Worm (Caenorhabditis elegans) whole organism, young adult: ENCODE measurements around the gene mrpl-37.

ENCODE experiments used
- B0035.1 ChIP-seq: sonication (generic microtip); optimal IDR thresholded peaks from 2 replicates; lab custom pipeline; 2016; ENCODE audit warnings: missing genetic modification characterization, mild to moderate bottlenecking, missing compliant biosample characterization, missing genotype, missing genetic modification reagents
- B0261.1 ChIP-seq: sonication (generic microtip); optimal IDR thresholded peaks from 2 replicates; lab custom pipeline; 2016; ENCODE audit warnings: mild to moderate bottlenecking, missing genetic modification characterization, moderate library complexity, missing compliant biosample characterization
- C17E4.6 ChIP-seq: fragments of 200-800 bp; sonication (Bioruptor generic); IDR thresholded peaks from 2 replicates; pipeline ENCODE4 v1.3.6; 2022; ENCODE audit warnings: missing genetic modification reagents, missing genetic modification characterization, missing compliant biosample characterization
- D2030.7 ChIP-seq: fragments of 200-800 bp; sonication (Bioruptor generic); IDR thresholded peaks from 2 replicates; pipeline ENCODE4 v1.3.6; 2022; ENCODE audit warnings: missing genetic modification reagents, missing genetic modification characterization, missing compliant biosample characterization
- F10E7.11 ChIP-seq: sonication (generic microtip); optimal IDR thresholded peaks from 2 replicates; lab custom pipeline; 2017; ENCODE audit warnings: mild to moderate bottlenecking, missing genetic modification characterization, moderate library complexity, missing compliant biosample characterization
- F22D6.2 ChIP-seq: sonication (generic microtip); optimal IDR thresholded peaks from 2 replicates; lab custom pipeline; 2016; ENCODE audit warnings: mild to moderate bottlenecking, missing genetic modification characterization, missing compliant biosample characterization
- F23B12.7 ChIP-seq: sonication (generic microtip); optimal IDR thresholded peaks from 2 replicates; lab custom pipeline; 2017; ENCODE audit warnings: missing genetic modification characterization, mild to moderate bottlenecking, missing compliant biosample characterization, antibody characterized with exemption, moderate library complexity; ENCODE audit not compliant: insufficient read depth
- F39B2.1 ChIP-seq: fragments of 200-800 bp; sonication (Bioruptor generic); IDR thresholded peaks from 2 replicates; pipeline ENCODE4 v1.3.6; 2022; ENCODE audit warnings: missing genetic modification reagents, missing genetic modification characterization, missing compliant biosample characterization
- F49E8.2 ChIP-seq: sonication (generic microtip); optimal IDR thresholded peaks from 3 replicates; lab custom pipeline; 2017; ENCODE audit warnings: missing genetic modification characterization, mild to moderate bottlenecking, missing compliant biosample characterization, antibody characterized with exemption, moderate library complexity; ENCODE audit not compliant: insufficient read depth
- F55B11.4 ChIP-seq: sonication (generic microtip); optimal IDR thresholded peaks from 2 replicates; lab custom pipeline; 2016; ENCODE audit warnings: missing compliant biosample characterization, missing genetic modification characterization, borderline replicate concordance; ENCODE audit not compliant: insufficient read depth
- F57A8.1 ChIP-seq: fragments of 200-800 bp; sonication (Bioruptor generic); optimal IDR thresholded peaks from 2 replicates; lab custom pipeline; 2018; ENCODE audit warnings: mild to moderate bottlenecking, missing genetic modification characterization, moderate library complexity, missing compliant biosample characterization
- F57C9.4 ChIP-seq: sonication (generic microtip); optimal IDR thresholded peaks from 2 replicates; lab custom pipeline; 2017; ENCODE audit warnings: mild to moderate bottlenecking, missing genetic modification characterization, missing compliant biosample characterization
- K11D2.4 ChIP-seq: fragments of 200-800 bp; sonication (Bioruptor generic); IDR thresholded peaks from 2 replicates; pipeline ENCODE4 v1.3.6; 2022; ENCODE audit warnings: missing genetic modification reagents, missing genetic modification characterization, missing compliant biosample characterization
- K12H6.12 ChIP-seq: fragments of 200-800 bp; sonication (Bioruptor generic); optimal IDR thresholded peaks from 2 replicates; lab custom pipeline; 2018; ENCODE audit warnings: mild to moderate bottlenecking, missing genetic modification characterization, missing compliant biosample characterization
- T26A5.8 ChIP-seq: sonication (generic microtip); optimal IDR thresholded peaks from 2 replicates; lab custom pipeline; 2016; ENCODE audit warnings: missing genetic modification characterization, missing compliant biosample characterization
- Y53F4B.3 ChIP-seq: fragments of 200-800 bp; sonication (Bioruptor generic); IDR thresholded peaks from 2 replicates; pipeline ENCODE4 v1.3.6; 2022; ENCODE audit warnings: missing genetic modification reagents, missing genetic modification characterization, missing compliant biosample characterization
- Y79H2A.3 ChIP-seq: fragments of 200-800 bp; sonication (Bioruptor generic); conservative IDR thresholded peaks from 2 replicates; pipeline ENCODE4 v1.3.6; 2022; ENCODE audit warnings: missing genetic modification reagents, missing genetic modification characterization, missing compliant biosample characterization
- ama-1 ChIP-seq, 3 experiments: fragments of 150-350 bp in 1 of 3; sonication (generic microtip) in 2 of 3; optimal IDR thresholded peaks; 2 replicates each; lab custom pipeline; 2014 to 2018; ENCODE audit warnings: missing biosample characterization in 2 of 3, missing genetic modification characterization in 2 of 3, missing genetic modification reagents in 2 of 3
- aptf-3 ChIP-seq: fragments of 200-800 bp; sonication (Bioruptor generic); IDR thresholded peaks from 2 replicates; pipeline ENCODE4 v1.3.6; 2022; ENCODE audit warnings: missing genetic modification characterization, missing compliant biosample characterization
- atf-7 ChIP-seq: sonication (generic microtip); optimal IDR thresholded peaks from 2 replicates; lab custom pipeline; 2017; ENCODE audit warnings: mild to moderate bottlenecking, missing genetic modification characterization, missing compliant biosample characterization
- attf-3 ChIP-seq: fragments of 200-800 bp; sonication (Bioruptor generic); conservative IDR thresholded peaks from 2 replicates; pipeline ENCODE4 v1.3.6; 2022; ENCODE audit warnings: missing genetic modification reagents, missing genetic modification characterization, missing compliant biosample characterization
- bed-1 ChIP-seq: fragments of 200-800 bp; sonication (Bioruptor generic); IDR thresholded peaks from 2 replicates; pipeline ENCODE4 v1.3.6; 2022; ENCODE audit warnings: missing genetic modification reagents, missing genetic modification characterization, missing compliant biosample characterization
- bed-2 ChIP-seq: fragments of 200-800 bp; sonication (Bioruptor generic); IDR thresholded peaks from 2 replicates; pipeline ENCODE4 v1.3.6; 2022; ENCODE audit warnings: missing genetic modification reagents, missing genetic modification characterization, missing compliant biosample characterization
- ccch-3 ChIP-seq: fragments of 200-800 bp; sonication (Bioruptor generic); optimal IDR thresholded peaks from 2 replicates; lab custom pipeline; 2018; ENCODE audit warnings: mild to moderate bottlenecking, missing genetic modification characterization, missing compliant biosample characterization
- cebp-1 ChIP-seq, 2 experiments: fragments of 200-800 bp in 1 of 2; sonication (Bioruptor generic) in 1 of 2; sonication (generic microtip) in 1 of 2; IDR thresholded peaks in 1 of 2; optimal IDR thresholded peaks in 1 of 2; 2 replicates each; pipeline versions ENCODE4 v1.3.6 to Lab custom; 2017 to 2022; ENCODE audit warnings: missing compliant biosample characterization in 2 of 2, missing genetic modification characterization in 2 of 2, mild to moderate bottlenecking in 1 of 2, missing genetic modification reagents in 1 of 2, moderate library complexity in 1 of 2
- ceh-58 ChIP-seq: fragments of 200-800 bp; sonication (Bioruptor generic); IDR thresholded peaks from 2 replicates; pipeline ENCODE4 v1.3.6; 2022; ENCODE audit warnings: missing genetic modification characterization, missing compliant biosample characterization
- ceh-91 ChIP-seq: fragments of 200-800 bp; sonication (Bioruptor generic); IDR thresholded peaks from 2 replicates; pipeline ENCODE4 v1.3.6; 2022; ENCODE audit warnings: missing genetic modification reagents, missing genetic modification characterization, missing compliant biosample characterization
- chd-7 ChIP-seq: sonication (generic microtip); optimal IDR thresholded peaks from 2 replicates; lab custom pipeline; 2016; ENCODE audit warnings: mild to moderate bottlenecking, missing genetic modification characterization, moderate library complexity, missing compliant biosample characterization
- dox-1 ChIP-seq: fragments of 200-800 bp; sonication (Bioruptor generic); IDR thresholded peaks from 2 replicates; pipeline ENCODE4 v1.3.6; 2022; ENCODE audit warnings: missing genetic modification reagents, missing genetic modification characterization, missing compliant biosample characterization
- dpl-1 ChIP-seq: fragments of 150-350 bp; optimal IDR thresholded peaks from 2 replicates; lab custom pipeline; 2014; ENCODE audit warnings: missing biosample characterization, missing genetic modification reagents, missing genetic modification characterization
- egrh-3 ChIP-seq: fragments of 200-800 bp; sonication (Bioruptor generic); IDR thresholded peaks from 2 replicates; pipeline ENCODE4 v1.3.6; 2022; ENCODE audit warnings: missing genetic modification reagents, missing genetic modification characterization, missing compliant biosample characterization
- ekl-4 ChIP-seq: fragments of 200-800 bp; sonication (Bioruptor generic); IDR thresholded peaks from 2 replicates; pipeline ENCODE4 v1.3.6; 2022; ENCODE audit warnings: missing genetic modification reagents, missing genetic modification characterization, missing compliant biosample characterization
- gei-17 ChIP-seq: fragments of 200-800 bp; sonication (Bioruptor generic); optimal IDR thresholded peaks from 2 replicates; lab custom pipeline; 2018; ENCODE audit warnings: mild to moderate bottlenecking, missing genetic modification characterization, missing compliant biosample characterization
- him-1 ChIP-seq: sonication (generic microtip); optimal IDR thresholded peaks from 2 replicates; lab custom pipeline; 2016; ENCODE audit warnings: missing genotype, missing genetic modification reagents, missing genetic modification characterization, missing compliant biosample characterization
- lag-1 ChIP-seq: fragments of 200-800 bp; sonication (Bioruptor generic); IDR thresholded peaks from 2 replicates; pipeline ENCODE4 v1.3.6; 2022; ENCODE audit warnings: missing genetic modification reagents, missing genetic modification characterization, missing compliant biosample characterization
- let-607 ChIP-seq, 2 experiments: fragments of 200-800 bp in 1 of 2; sonication (Bioruptor generic) in 1 of 2; sonication (generic microtip) in 1 of 2; optimal IDR thresholded peaks; 2 replicates each; lab custom pipeline; 2016 to 2018; ENCODE audit warnings: mild to moderate bottlenecking in 2 of 2, missing compliant biosample characterization in 2 of 2, missing genetic modification characterization in 2 of 2, moderate library complexity in 2 of 2, missing genotype in 1 of 2
- madf-10 ChIP-seq: sonication (generic microtip); optimal IDR thresholded peaks from 2 replicates; lab custom pipeline; 2016; ENCODE audit warnings: mild to moderate bottlenecking, missing genetic modification characterization, missing compliant biosample characterization
- madf-3 ChIP-seq: fragments of 200-800 bp; sonication (Bioruptor generic); IDR thresholded peaks from 2 replicates; pipeline ENCODE4 v1.3.6; 2022; ENCODE audit warnings: missing genetic modification reagents, missing genetic modification characterization, missing compliant biosample characterization
- madf-6 ChIP-seq: fragments of 200-800 bp; sonication (Bioruptor generic); IDR thresholded peaks from 2 replicates; pipeline ENCODE4 v1.3.6; 2022; ENCODE audit warnings: missing genetic modification reagents, missing genetic modification characterization, missing compliant biosample characterization
- mxl-1 ChIP-seq: sonication (generic microtip); optimal IDR thresholded peaks from 2 replicates; lab custom pipeline; 2016; ENCODE audit warnings: missing genetic modification characterization, missing compliant biosample characterization
- nfyb-1 ChIP-seq: fragments of 200-800 bp; sonication (Bioruptor generic); IDR thresholded peaks from 2 replicates; pipeline ENCODE4 v1.3.6; 2022; ENCODE audit warnings: missing genetic modification reagents, missing genetic modification characterization, missing compliant biosample characterization
- nhr-179 ChIP-seq: sonication (generic microtip); optimal IDR thresholded peaks from 2 replicates; lab custom pipeline; 2016; ENCODE audit warnings: mild to moderate bottlenecking, missing genetic modification characterization, missing compliant biosample characterization
- pbrm-1 ChIP-seq: fragments of 200-800 bp; sonication (Bioruptor generic); IDR thresholded peaks from 2 replicates; pipeline ENCODE4 v1.3.6; 2022; ENCODE audit warnings: missing genetic modification reagents, missing genetic modification characterization, missing compliant biosample characterization
- sdz-38 ChIP-seq: sonication (generic microtip); optimal IDR thresholded peaks from 2 replicates; lab custom pipeline; 2016; ENCODE audit warnings: missing genotype, missing genetic modification characterization, missing compliant biosample characterization
- snpc-1.3 ChIP-seq: sonication (generic microtip); optimal IDR thresholded peaks from 2 replicates; lab custom pipeline; 2017; ENCODE audit warnings: missing genetic modification characterization, mild to moderate bottlenecking, missing compliant biosample characterization, antibody characterized with exemption, moderate library complexity, missing genotype, missing genetic modification reagents; ENCODE audit not compliant: insufficient read depth
- zim-3 ChIP-seq: sonication (generic microtip); optimal IDR thresholded peaks from 2 replicates; lab custom pipeline; 2017; ENCODE audit warnings: mild to moderate bottlenecking, missing genetic modification characterization, moderate library complexity, missing compliant biosample characterization
- ztf-6 ChIP-seq: fragments of 200-800 bp; sonication (Bioruptor generic); IDR thresholded peaks from 2 replicates; pipeline ENCODE4 v1.3.6; 2022; ENCODE audit warnings: missing genetic modification reagents, missing genetic modification characterization, missing compliant biosample characterization

The mrpl-37 gene

DNA sequence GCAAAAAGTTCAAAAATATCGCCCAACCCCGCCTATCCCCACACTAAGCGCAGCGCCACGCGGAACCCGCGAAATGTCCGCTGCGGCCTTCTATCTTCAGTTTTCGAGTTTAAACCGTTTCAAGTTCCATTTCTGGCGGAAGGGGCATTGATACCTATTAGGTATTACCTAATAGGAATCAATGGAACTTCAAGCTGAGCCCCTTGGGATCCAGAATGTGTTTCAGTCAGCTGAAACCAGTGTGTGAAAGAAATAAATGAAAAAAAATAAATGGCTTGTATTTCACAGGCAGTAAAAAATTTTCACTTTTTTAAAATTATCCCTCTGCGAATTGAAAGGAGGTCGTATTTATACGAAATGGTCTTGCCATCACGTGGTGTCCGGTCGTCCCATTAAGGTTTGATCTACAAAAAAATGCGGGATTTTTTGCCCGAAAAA is 53.7 kb downstream of the mrpl-37 start (continued):
- 0 out of 2 replicates have a peak, but pooled peaks have one; percentile 6 for TF ChIP-seq F39B2.1 (GFP tag; lab: Robert Waterston, UW)
- no peak for TF ChIP-seq ccch-3 (GFP tag; lab: Kevin White, UChicago)
- peak; percentile 89 for TF ChIP-seq madf-6 (GFP tag; lab: Robert Waterston, UW)
- peak; percentile 43 for TF ChIP-seq F23B12.7 (tag; lab: Kevin White, UChicago)
- no peak for TF ChIP-seq ztf-6 (GFP tag; lab: Robert Waterston, UW)
- TF ChIP-seq attf-3 (GFP tag; lab: Robert Waterston, UW), result peak; percentile 39; the same call in 1 of the 2 replicates
- peak; percentile 55; the same call in 1 of the 2 replicates for TF ChIP-seq Y53F4B.3
- no peak for TF ChIP-seq bed-1 (GFP tag; lab: Robert Waterston, UW)
- no peak for TF ChIP-seq madf-10 (tag; lab: Kevin White, UChicago)
- TF ChIP-seq dpl-1 (GFP tag; lab: Kevin White, UChicago), result peak; percentile 45
- peak; percentile 87 for TF ChIP-seq dox-1 (GFP tag; lab: Robert Waterston, UW)
- no peak for TF ChIP-seq cebp-1 (GFP tag; IDR thresholded peaks at IDR 0.05; lab: Robert Waterston, UW)
- peak; percentile 58 for TF ChIP-seq cebp-1 (tag; optimal IDR thresholded peaks at IDR 0.05; lab: Kevin White, UChicago)
- TF ChIP-seq F22D6.2 (tag; lab: Kevin White, UChicago), result no peak
- 0 out of 2 replicates have a peak, but pooled peaks have one; percentile 24 for TF ChIP-seq nfyb-1
- TF ChIP-seq F57C9.4 (tag; lab: Kevin White, UChicago), result no peak
- no peak for TF ChIP-seq ceh-58 (GFP tag; lab: Robert Waterston, UW)
- no peak for TF ChIP-seq F10E7.11 (tag; lab: Kevin White, UChicago)
- TF ChIP-seq sdz-38 (tag; lab: Kevin White, UChicago), result no peak
- peak; percentile 91 for TF ChIP-seq ekl-4 (GFP tag; lab: Robert Waterston, UW)
- no peak for TF ChIP-seq B0261.1 (tag; lab: Kevin White, UChicago)
- no peak for TF ChIP-seq gei-17
- no peak for TF ChIP-seq let-607 (tag; optimal IDR thresholded peaks at IDR 0.05; lab: Kevin White, UChicago)
- TF ChIP-seq mxl-1 (tag; lab: Kevin White, UChicago), result no peak
- no peak for TF ChIP-seq aptf-3
- TF ChIP-seq ama-1 (optimal IDR thresholded peaks at IDR 0.05; lab: Kevin White, UChicago), result no peak
- TF ChIP-seq ama-1 (GFP tag; optimal IDR thresholded peaks at IDR 0.05; lab: Kevin White, UChicago), result peak; percentile 17 to 73
- TF ChIP-seq K11D2.4 (GFP tag; lab: Robert Waterston, UW), result no peak
- TF ChIP-seq chd-7 (tag; lab: Kevin White, UChicago), result no peak
- peak; percentile 54 for TF ChIP-seq F57A8.1
- no peak for TF ChIP-seq K12H6.12 (tag; lab: Kevin White, UChicago)
- 0 out of 2 replicates have a peak, but pooled peaks have one; percentile 29 for TF ChIP-seq madf-3 (GFP tag; lab: Robert Waterston, UW)
- no peak for TF ChIP-seq lag-1 (GFP tag; lab: Robert Waterston, UW)
- TF ChIP-seq F55B11.4 (tag; lab: Kevin White, UChicago), result no peak
- no peak for TF ChIP-seq C17E4.6 (GFP tag; lab: Robert Waterston, UW)
- TF ChIP-seq ceh-91, result peak; percentile 61
- TF ChIP-seq Y79H2A.3 (GFP tag; lab: Robert Waterston, UW), result peak; percentile 89
- TF ChIP-seq egrh-3 (GFP tag; lab: Robert Waterston, UW), result no peak; the same call in 1 of the 2 replicates
- peak; percentile 93 for TF ChIP-seq F49E8.2
- TF ChIP-seq B0035.1 (tag; lab: Kevin White, UChicago), result no peak
- peak; percentile 97 for TF ChIP-seq snpc-1.3
- peak; percentile 43 for TF ChIP-seq T26A5.8
- TF ChIP-seq atf-7, result no peak
- peak; percentile 49 for TF ChIP-seq zim-3 (tag; lab: Kevin White, UChicago)
- peak; percentile 88; the same call in 1 of the 2 replicates for TF ChIP-seq pbrm-1 (GFP tag; lab: Robert Waterston, UW)
- no peak for TF ChIP-seq nhr-179 (tag; lab: Kevin White, UChicago)
- no peak for TF ChIP-seq bed-2 (GFP tag; lab: Robert Waterston, UW)
- peak; percentile 99 for TF ChIP-seq D2030.7 (GFP tag; lab: Robert Waterston, UW)
- peak; percentile 88 for TF ChIP-seq him-1 (tag; lab: Kevin White, UChicago)
